Worm (Caenorhabditis elegans): ENCODE results near the gene fat-4.

DNA sequence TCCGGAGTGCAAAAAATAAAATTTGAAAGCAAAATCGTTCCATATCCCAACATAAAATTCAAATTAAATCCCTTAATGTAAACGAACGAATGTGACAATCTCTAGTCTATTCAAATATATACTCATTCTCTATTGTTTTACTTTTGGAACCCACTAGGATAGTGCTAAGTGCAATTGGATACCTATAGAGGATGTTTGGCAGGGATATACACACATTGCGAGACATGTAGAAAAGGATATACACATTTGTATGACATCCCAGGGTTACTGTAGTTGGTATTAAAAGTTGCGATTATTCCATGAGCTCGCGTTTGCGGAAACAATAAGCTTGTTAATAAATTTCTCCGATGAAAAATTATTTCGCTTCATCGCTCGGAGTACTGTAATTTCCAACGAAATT, 25.8 kb upstream of the fat-4 start:
- no peak for TF ChIP-seq ref-1 (GFP tag; conservative IDR thresholded peaks at IDR 0.05)
- TF ChIP-seq klf-2 (GFP tag; conservative IDR thresholded peaks at IDR 0.05): no peak
- TF ChIP-seq ztf-29 (GFP tag; IDR thresholded peaks at IDR 0.05): no peak
- no peak for TF ChIP-seq med-1 (GFP tag; optimal IDR thresholded peaks at IDR 0.05; ENCODE audit: insufficient read depth)
